Comparison of ENCODE assay signal across 6 worm cellular contexts in genomic region chrV:18826445-18826844, ce11.
TF ChIP-seq lines count a peak whose summit lies in the region.

No protein-coding gene starts in this region.

TF ChIP-seq in whole organism, L1 larva, 84 proteins besides CTCF, POLR2A, EP300 and RAD21:
- TF ChIP-seq vab-15 (tag; optimal IDR thresholded peaks at IDR 0.05; lab: Kevin White, UChicago) = no peak
- TF ChIP-seq nhr-71 (tag; optimal IDR thresholded peaks at IDR 0.05; lab: Kevin White, UChicago) = no peak
- TF ChIP-seq alr-1 (tag; optimal IDR thresholded peaks at IDR 0.05; lab: Kevin White, UChicago; ENCODE audit: borderline replicate concordance) = no peak
- peak; percentile 1 for TF ChIP-seq snu-23 (GFP tag; optimal IDR thresholded peaks at IDR 0.05; lab: Kevin White, UChicago)
- TF ChIP-seq mep-1 (tag; optimal IDR thresholded peaks at IDR 0.05; lab: Kevin White, UChicago) = no peak
- TF ChIP-seq pax-3 (tag; optimal IDR thresholded peaks at IDR 0.05; lab: Kevin White, UChicago) = no peak
- peak; percentile 37 for TF ChIP-seq lin-14 (GFP tag; optimal IDR thresholded peaks at IDR 0.05; lab: Kevin White, UChicago)
- peak; percentile 82 for TF ChIP-seq elt-2 (tag; optimal IDR thresholded peaks at IDR 0.05; lab: Kevin White, UChicago)

TF ChIP-seq in whole organism, L2 larva, 48 proteins besides CTCF, POLR2A, EP300 and RAD21:
- TF ChIP-seq nhr-129 (tag; optimal IDR thresholded peaks at IDR 0.05; lab: Kevin White, UChicago) = peak; percentile 8
- TF ChIP-seq ceh-82 (tag; optimal IDR thresholded peaks at IDR 0.05; lab: Kevin White, UChicago) = no peak
- no peak for TF ChIP-seq nhr-237 (tag; optimal IDR thresholded peaks at IDR 0.05; lab: Kevin White, UChicago)
- TF ChIP-seq Y55F3AM.14 (GFP tag; optimal IDR thresholded peaks at IDR 0.05; lab: Kevin White, UChicago) = no peak
- TF ChIP-seq fos-1 (tag; optimal IDR thresholded peaks at IDR 0.05; lab: Kevin White, UChicago) = peak; percentile 66
- no peak for TF ChIP-seq nhr-10 (tag; optimal IDR thresholded peaks at IDR 0.05; lab: Kevin White, UChicago)

TF ChIP-seq in whole organism, L3 larva, 47 proteins besides CTCF, POLR2A, EP300 and RAD21:
- TF ChIP-seq fkh-10 (GFP tag; optimal IDR thresholded peaks at IDR 0.05; lab: Kevin White, UChicago) (no peak), mml-1 (tag; optimal IDR thresholded peaks at IDR 0.05; lab: Kevin White, UChicago) (no peak), ceh-16 (tag; optimal IDR thresholded peaks at IDR 0.05; lab: Kevin White, UChicago) (no peak), elt-2 (tag; optimal IDR thresholded peaks at IDR 0.05; lab: Kevin White, UChicago) (peak; percentile 87), egl-27 (tag; optimal IDR thresholded peaks at IDR 0.05; lab: Kevin White, UChicago) (no peak), lin-15B (tag; optimal IDR thresholded peaks at IDR 0.05; lab: Kevin White, UChicago) (no peak), ztf-4 (tag; optimal IDR thresholded peaks at IDR 0.05; lab: Kevin White, UChicago) (no peak), nhr-76 (tag; optimal IDR thresholded peaks at IDR 0.05; lab: Kevin White, UChicago) (no peak), sea-2 (GFP tag; optimal IDR thresholded peaks at IDR 0.05; lab: Kevin White, UChicago) (no peak), nhr-43 (tag; optimal IDR thresholded peaks at IDR 0.05; lab: Kevin White, UChicago; ENCODE audit: poor library complexity, severe bottlenecking) (no peak), nhr-11 (tag; optimal IDR thresholded peaks at IDR 0.05; lab: Kevin White, UChicago) (no peak), pqm-1 (tag; optimal IDR thresholded peaks at IDR 0.05; lab: Kevin White, UChicago) (peak; percentile 33), eor-1 (tag; optimal IDR thresholded peaks at IDR 0.05; lab: Kevin White, UChicago) (no peak)
TF ChIP-seq in whole organism, L3 larva: peak in this region for 2.

TF ChIP-seq in whole organism, L4 larva, 104 proteins besides CTCF, POLR2A, EP300 and RAD21 (continues in another document):
- TF ChIP-seq dve-1 (tag; optimal IDR thresholded peaks at IDR 0.05; lab: Kevin White, UChicago; ENCODE audit: insufficient read depth) (peak; percentile 68), lin-1 (GFP tag; IDR thresholded peaks at IDR 0.05; lab: Robert Waterston, UW) (0 out of 2 replicates have a peak, but pooled peaks have one; percentile 22), jun-1 (tag; optimal IDR thresholded peaks at IDR 0.05; lab: Kevin White, UChicago) (no peak), snpc-1.2 (GFP tag; IDR thresholded peaks at IDR 0.05; lab: Robert Waterston, UW) (no peak), lin-29 (GFP tag; IDR thresholded peaks at IDR 0.05; lab: Robert Waterston, UW) (no peak), unc-62 (GFP tag; optimal IDR thresholded peaks at IDR 0.05 in 1 of 2; lab: Kevin White, UChicago) (peak in 1 of 2 experiments; percentile 43), unc-62 (tag; optimal IDR thresholded peaks at IDR 0.05; lab: Kevin White, UChicago) (no peak), nhr-237 (tag; optimal IDR thresholded peaks at IDR 0.05; lab: Kevin White, UChicago) (no peak), daf-16 (GFP tag; optimal IDR thresholded peaks at IDR 0.05; lab: Kevin White, UChicago) (peak in 1 of 2 experiments; percentile 29), daf-16 (tag; optimal IDR thresholded peaks at IDR 0.05; lab: Kevin White, UChicago) (peak; percentile 89), hlh-30 (tag; optimal IDR thresholded peaks at IDR 0.05; lab: Kevin White, UChicago; ENCODE audit: insufficient read depth) (peak; percentile 44), Y75B8A.6 (GFP tag; IDR thresholded peaks at IDR 0.05; lab: Robert Waterston, UW) (no peak), hlh-11 (tag; optimal IDR thresholded peaks at IDR 0.05; lab: Kevin White, UChicago) (peak; percentile 75), nhr-42 (GFP tag; IDR thresholded peaks at IDR 0.05; lab: Robert Waterston, UW) (no peak), nhr-48 (tag; optimal IDR thresholded peaks at IDR 0.05; lab: Kevin White, UChicago) (peak; percentile 32), daf-12 (tag; optimal IDR thresholded peaks at IDR 0.05; lab: Kevin White, UChicago) (no peak), tag-97 (GFP tag; IDR thresholded peaks at IDR 0.05; lab: Robert Waterston, UW) (no peak), hmg-1.1 (GFP tag; IDR thresholded peaks at IDR 0.05; lab: Robert Waterston, UW) (no peak), php-3 (GFP tag; IDR thresholded peaks at IDR 0.05; lab: Robert Waterston, UW) (peak; percentile 62), madf-9 (GFP tag; conservative IDR thresholded peaks at IDR 0.05; lab: Robert Waterston, UW) (no peak), egl-43 (GFP tag; IDR thresholded peaks at IDR 0.05; lab: Robert Waterston, UW) (no peak), dmd-9 (GFP tag; IDR thresholded peaks at IDR 0.05; lab: Robert Waterston, UW) (no peak)

TF ChIP-seq in whole organism, late embryonic, 69 proteins besides CTCF, POLR2A, EP300 and RAD21:
- peak; percentile 97 for TF ChIP-seq elt-2 (tag; optimal IDR thresholded peaks at IDR 0.05; lab: Kevin White, UChicago)
- TF ChIP-seq ceh-2 (tag; optimal IDR thresholded peaks at IDR 0.05; lab: Kevin White, UChicago) = no peak
TF ChIP-seq in whole organism, late embryonic: peak in this region for 1.

TF ChIP-seq in whole organism, young adult, 124 proteins besides CTCF, POLR2A, EP300 and RAD21:
- TF ChIP-seq nhr-80 (tag; optimal IDR thresholded peaks at IDR 0.05; lab: Kevin White, UChicago) = peak; percentile 5
- no peak for TF ChIP-seq lir-1 (GFP tag; conservative IDR thresholded peaks at IDR 0.05; lab: Robert Waterston, UW)
- no peak for TF ChIP-seq ztf-28 (GFP tag; IDR thresholded peaks at IDR 0.05; lab: Robert Waterston, UW)
- no peak for TF ChIP-seq Y79H2A.3 (GFP tag; conservative IDR thresholded peaks at IDR 0.05; lab: Robert Waterston, UW)
- no peak for TF ChIP-seq K11D2.4 (GFP tag; IDR thresholded peaks at IDR 0.05; lab: Robert Waterston, UW)
- no peak for TF ChIP-seq ztf-26 (tag; optimal IDR thresholded peaks at IDR 0.05; lab: Kevin White, UChicago)
- no peak for TF ChIP-seq F23B12.7 (tag; optimal IDR thresholded peaks at IDR 0.05; lab: Kevin White, UChicago; ENCODE audit: insufficient read depth)
- no peak for TF ChIP-seq zim-3 (tag; optimal IDR thresholded peaks at IDR 0.05; lab: Kevin White, UChicago)
TF ChIP-seq in whole organism, young adult: peak in this region for 1.
